Fruit fly (Drosophila melanogaster): ENCODE results near the gene CG6511.

dm6 chr3L:8675545-8676084 lies 45.5 kb upstream of the CG6511 start, which contains the start of gene hry:
- TF ChIP-seq salr (GFP tag; optimal IDR thresholded peaks at IDR 0.05), result no peak
- TF ChIP-seq Sox102F (GFP tag; optimal IDR thresholded peaks at IDR 0.05), result peak; percentile 59
